Fruit fly (Drosophila melanogaster) whole organism, embryonic: ENCODE results near the gene CG4465.

Experiments used
- Aef1 ChIP-seq: fragments of 200-800 bp; sonication (Bioruptor generic); IDR thresholded peaks from 3 replicates; pipeline ENCODE4 v1.3.6; 2022; ENCODE audit warnings: missing biosample characterization, missing genetic modification characterization
- Atf6 ChIP-seq: fragments of 200-800 bp; sonication (Bioruptor generic); IDR thresholded peaks from 2 replicates; pipeline ENCODE4 v1.3.6; 2022; ENCODE audit warnings: missing biosample characterization, missing genetic modification characterization
- Blimp-1 ChIP-seq: fragments of 200-800 bp; sonication (Bioruptor generic); optimal IDR thresholded peaks from 3 replicates; lab custom pipeline; 2018; ENCODE audit warnings: missing biosample characterization, missing genetic modification characterization, mild to moderate bottlenecking, moderate library complexity, missing genetic modification reagents
- CG10431 ChIP-seq: fragments of 200-800 bp; sonication (Bioruptor generic); optimal IDR thresholded peaks from 3 replicates; lab custom pipeline; 2018; ENCODE audit warnings: missing biosample characterization, mild to moderate bottlenecking, missing genetic modification characterization
- CG10654 ChIP-seq: fragments of 200-800 bp; sonication (Bioruptor generic); optimal IDR thresholded peaks from 2 replicates; lab custom pipeline; 2016; ENCODE audit warnings: missing biosample characterization, missing genetic modification characterization
- CG10979 ChIP-seq: fragments of 200-800 bp; sonication (Bioruptor generic); optimal IDR thresholded peaks from 2 replicates; lab custom pipeline; 2018; ENCODE audit warnings: missing biosample characterization, mild to moderate bottlenecking, missing genetic modification characterization, moderate library complexity
- CG12155 ChIP-seq: fragments of 200-800 bp; sonication (Bioruptor generic); optimal IDR thresholded peaks from 3 replicates; lab custom pipeline; 2016; ENCODE audit warnings: missing biosample characterization, missing genetic modification characterization
- CG1233 ChIP-seq: fragments of 200-800 bp; sonication (Bioruptor generic); optimal IDR thresholded peaks from 4 replicates; lab custom pipeline; 2018; ENCODE audit warnings: missing biosample characterization, mild to moderate bottlenecking, missing genetic modification characterization
- CG12769 ChIP-seq: fragments of 200-800 bp; sonication (Bioruptor generic); optimal IDR thresholded peaks from 2 replicates; lab custom pipeline; 2019; ENCODE audit warnings: missing biosample characterization, mild to moderate bottlenecking, missing genetic modification characterization, moderate library complexity
- CG14965 ChIP-seq: fragments of 200-800 bp; sonication (Bioruptor generic); optimal IDR thresholded peaks from 2 replicates; lab custom pipeline; 2016; ENCODE audit warnings: missing biosample characterization, missing genetic modification characterization, borderline replicate concordance
- CG15011 ChIP-seq: fragments of 200-800 bp; sonication (Bioruptor generic); optimal IDR thresholded peaks from 3 replicates; lab custom pipeline; 2018; ENCODE audit warnings: missing biosample characterization, mild to moderate bottlenecking, missing genetic modification characterization
- CG16815 ChIP-seq: fragments of 200-800 bp; sonication (Bioruptor generic); optimal IDR thresholded peaks from 3 replicates; lab custom pipeline; 2017; ENCODE audit warnings: missing biosample characterization, mild to moderate bottlenecking, missing genetic modification characterization
- CG2889 ChIP-seq: fragments of 200-800 bp; sonication (Bioruptor generic); IDR thresholded peaks from 3 replicates; pipeline ENCODE4 v1.3.6; 2022; ENCODE audit warnings: missing biosample characterization, missing genetic modification characterization
- CG30403 ChIP-seq: fragments of 200-800 bp; sonication (Bioruptor generic); optimal IDR thresholded peaks from 3 replicates; lab custom pipeline; 2016; ENCODE audit warnings: missing biosample characterization, missing genetic modification characterization
- CG31388 ChIP-seq: fragments of 200-800 bp; sonication (Bioruptor generic); optimal IDR thresholded peaks from 2 replicates; lab custom pipeline; 2016; ENCODE audit warnings: missing biosample characterization, missing genetic modification characterization
- CG31441 ChIP-seq: fragments of 200-800 bp; sonication (Bioruptor generic); IDR thresholded peaks from 2 replicates; pipeline ENCODE4 v1.3.6; 2022; ENCODE audit warnings: missing biosample characterization, missing genetic modification characterization
- CG33557 ChIP-seq: fragments of 200-800 bp; sonication (Bioruptor generic); optimal IDR thresholded peaks from 2 replicates; lab custom pipeline; 2019; ENCODE audit warnings: missing biosample characterization, mild to moderate bottlenecking, missing genetic modification characterization, moderate library complexity
- CG3407 ChIP-seq: fragments of 200-800 bp; sonication (Bioruptor generic); optimal IDR thresholded peaks from 2 replicates; lab custom pipeline; 2018; ENCODE audit warnings: missing biosample characterization, mild to moderate bottlenecking, missing genetic modification characterization
- CG3847 ChIP-seq: fragments of 200-800 bp; sonication (Bioruptor generic); IDR thresholded peaks from 2 replicates; pipeline ENCODE4 v1.3.6; 2022; ENCODE audit warnings: missing biosample characterization, missing genetic modification characterization
- CG4854 ChIP-seq: fragments of 200-800 bp; sonication (Bioruptor generic); optimal IDR thresholded peaks from 2 replicates; lab custom pipeline; 2016; ENCODE audit warnings: missing biosample characterization, missing genetic modification characterization, inconsistent platforms
- CG7839 ChIP-seq: fragments of 200-800 bp; sonication (Bioruptor generic); optimal IDR thresholded peaks from 3 replicates; lab custom pipeline; 2018; ENCODE audit warnings: missing biosample characterization, mild to moderate bottlenecking, missing genetic modification characterization, moderate library complexity
- ERR ChIP-seq: fragments of 200-800 bp; sonication (Bioruptor generic); optimal IDR thresholded peaks from 2 replicates; lab custom pipeline; 2016; ENCODE audit warnings: missing biosample characterization, missing genetic modification characterization
- Fer1 ChIP-seq: fragments of 200-800 bp; sonication (Bioruptor generic); optimal IDR thresholded peaks from 2 replicates; lab custom pipeline; 2017; ENCODE audit warnings: missing biosample characterization, mild to moderate bottlenecking, missing genetic modification characterization
- Mad ChIP-seq: fragments of 200-800 bp; sonication (Bioruptor generic); optimal IDR thresholded peaks from 2 replicates; lab custom pipeline; 2016; ENCODE audit warnings: missing biosample characterization, missing genetic modification characterization
- PHDP ChIP-seq: fragments of 200-800 bp; sonication (Bioruptor generic); optimal IDR thresholded peaks from 3 replicates; lab custom pipeline; 2018; ENCODE audit warnings: missing biosample characterization, mild to moderate bottlenecking, missing genetic modification characterization, moderate library complexity
- Side ChIP-seq: fragments of 200-800 bp; sonication (Bioruptor generic); optimal IDR thresholded peaks from 2 replicates; lab custom pipeline; 2016; ENCODE audit warnings: missing biosample characterization, missing genetic modification characterization
- Stat92E ChIP-seq, 3 experiments: fragments of >200 bp in 2 of 3; fragments of 200-800 bp in 1 of 3; sonication (Bioruptor generic) in 1 of 3; optimal IDR thresholded peaks; 2 replicates each; lab custom pipeline; 2017 to 2019; ENCODE audit warnings: missing biosample characterization in 3 of 3, missing genetic modification characterization in 3 of 3, mild to moderate bottlenecking in 1 of 3, moderate library complexity in 1 of 3
- Tbp ChIP-seq: fragments of >200 bp; optimal IDR thresholded peaks from 2 replicates; lab custom pipeline; 2018; ENCODE audit warnings: missing biosample characterization, missing genetic modification characterization
- Usf ChIP-seq: fragments of 200-800 bp; sonication (Bioruptor generic); optimal IDR thresholded peaks from 2 replicates; lab custom pipeline; 2017; ENCODE audit warnings: missing genotype, missing biosample characterization, missing genetic modification characterization
- Vsx1 ChIP-seq: fragments of 200-800 bp; sonication (Bioruptor generic); optimal IDR thresholded peaks from 2 replicates; lab custom pipeline; 2017; ENCODE audit warnings: missing biosample characterization, mild to moderate bottlenecking, missing genetic modification characterization, missing genetic modification reagents
- al ChIP-seq: fragments of 200-800 bp; sonication (Bioruptor generic); IDR thresholded peaks from 2 replicates; pipeline ENCODE4 v1.3.6; 2022; ENCODE audit warnings: missing biosample characterization, missing genetic modification characterization
- br ChIP-seq: fragments of >200 bp; optimal IDR thresholded peaks from 2 replicates; lab custom pipeline; 2017
- btn ChIP-seq: fragments of 200-800 bp; sonication (Bioruptor generic); optimal IDR thresholded peaks from 2 replicates; lab custom pipeline; 2016; ENCODE audit warnings: missing biosample characterization, missing genetic modification characterization
- crp ChIP-seq, 2 experiments: fragments of 200-800 bp; sonication (Bioruptor generic); optimal IDR thresholded peaks; 2 replicates in 1 of 2; 3 replicates in 1 of 2; lab custom pipeline; 2017; ENCODE audit warnings: missing biosample characterization in 2 of 2, missing genetic modification characterization in 2 of 2, mild to moderate bottlenecking in 1 of 2, moderate library complexity in 1 of 2
- danr ChIP-seq: fragments of 200-800 bp; sonication (Bioruptor generic); IDR thresholded peaks from 2 replicates; pipeline ENCODE4 v1.3.6; 2022; ENCODE audit warnings: missing biosample characterization, missing genetic modification characterization
- dimm ChIP-seq: fragments of 200-800 bp; sonication (Bioruptor generic); IDR thresholded peaks from 2 replicates; pipeline ENCODE4 v1.3.6; 2022; ENCODE audit warnings: missing biosample characterization, missing genetic modification characterization
- dmrt99B ChIP-seq: fragments of 200-800 bp; sonication (Bioruptor generic); optimal IDR thresholded peaks from 2 replicates; lab custom pipeline; 2018; ENCODE audit warnings: missing biosample characterization, mild to moderate bottlenecking, missing genetic modification characterization, moderate library complexity
- gro ChIP-seq: fragments of 200-800 bp; sonication (Bioruptor generic); optimal IDR thresholded peaks from 2 replicates; lab custom pipeline; 2016; ENCODE audit warnings: missing biosample characterization, missing genetic modification characterization
- luna ChIP-seq: fragments of 200-800 bp; sonication (Bioruptor generic); optimal IDR thresholded peaks from 2 replicates; lab custom pipeline; 2016; ENCODE audit warnings: missing biosample characterization, missing genetic modification characterization
- mld ChIP-seq: fragments of 200-800 bp; sonication (Bioruptor generic); IDR thresholded peaks from 3 replicates; pipeline ENCODE4 v1.3.6; 2022; ENCODE audit warnings: missing biosample characterization, missing genetic modification characterization; ENCODE audit not compliant: partially characterized antibody
- nerfin-1 ChIP-seq: fragments of 200-800 bp; sonication (Bioruptor generic); optimal IDR thresholded peaks from 3 replicates; lab custom pipeline; 2019; ENCODE audit warnings: missing biosample characterization, mild to moderate bottlenecking, missing genetic modification characterization, moderate library complexity
- pan ChIP-seq, 4 experiments: fragments of >200 bp in 3 of 4; fragments of 200-800 bp in 1 of 4; sonication (Bioruptor generic) in 1 of 4; optimal IDR thresholded peaks in 3 of 4; IDR thresholded peaks in 1 of 4; 2 replicates each; pipeline versions ENCODE4 v1.3.6 to Lab custom; 2017 to 2022; ENCODE audit warnings: missing biosample characterization in 2 of 4, missing genetic modification characterization in 2 of 4, mixed read lengths in 1 of 4
- sens ChIP-seq: fragments of 200-800 bp; sonication (Bioruptor generic); peaks from one replicate; lab custom pipeline; 2016; ENCODE audit warnings: missing biosample characterization, missing genetic modification characterization
- sob ChIP-seq: fragments of 200-800 bp; sonication (Bioruptor generic); IDR thresholded peaks from 2 replicates; pipeline ENCODE4 v1.3.6; 2022; ENCODE audit warnings: missing biosample characterization, missing genetic modification characterization
- stc ChIP-seq: fragments of 200-800 bp; sonication (Bioruptor generic); IDR thresholded peaks from 2 replicates; pipeline ENCODE4 v1.3.6; 2022; ENCODE audit warnings: missing biosample characterization, missing genetic modification characterization
- stwl ChIP-seq: fragments of 200-800 bp; sonication (Bioruptor generic); optimal IDR thresholded peaks from 3 replicates; lab custom pipeline; 2018; ENCODE audit warnings: missing biosample characterization, mild to moderate bottlenecking, missing genetic modification characterization, moderate library complexity
- tna ChIP-seq: fragments of 200-800 bp; sonication (Bioruptor generic); IDR thresholded peaks from 2 replicates; pipeline ENCODE4 v1.3.6; 2022; ENCODE audit warnings: missing biosample characterization, missing genetic modification characterization; ENCODE audit not compliant: partially characterized antibody
- unpg ChIP-seq: fragments of 200-800 bp; sonication (Bioruptor generic); optimal IDR thresholded peaks from 3 replicates; lab custom pipeline; 2018; ENCODE audit warnings: missing biosample characterization, mild to moderate bottlenecking, missing genetic modification characterization, moderate library complexity

Gene CG4465

DNA sequence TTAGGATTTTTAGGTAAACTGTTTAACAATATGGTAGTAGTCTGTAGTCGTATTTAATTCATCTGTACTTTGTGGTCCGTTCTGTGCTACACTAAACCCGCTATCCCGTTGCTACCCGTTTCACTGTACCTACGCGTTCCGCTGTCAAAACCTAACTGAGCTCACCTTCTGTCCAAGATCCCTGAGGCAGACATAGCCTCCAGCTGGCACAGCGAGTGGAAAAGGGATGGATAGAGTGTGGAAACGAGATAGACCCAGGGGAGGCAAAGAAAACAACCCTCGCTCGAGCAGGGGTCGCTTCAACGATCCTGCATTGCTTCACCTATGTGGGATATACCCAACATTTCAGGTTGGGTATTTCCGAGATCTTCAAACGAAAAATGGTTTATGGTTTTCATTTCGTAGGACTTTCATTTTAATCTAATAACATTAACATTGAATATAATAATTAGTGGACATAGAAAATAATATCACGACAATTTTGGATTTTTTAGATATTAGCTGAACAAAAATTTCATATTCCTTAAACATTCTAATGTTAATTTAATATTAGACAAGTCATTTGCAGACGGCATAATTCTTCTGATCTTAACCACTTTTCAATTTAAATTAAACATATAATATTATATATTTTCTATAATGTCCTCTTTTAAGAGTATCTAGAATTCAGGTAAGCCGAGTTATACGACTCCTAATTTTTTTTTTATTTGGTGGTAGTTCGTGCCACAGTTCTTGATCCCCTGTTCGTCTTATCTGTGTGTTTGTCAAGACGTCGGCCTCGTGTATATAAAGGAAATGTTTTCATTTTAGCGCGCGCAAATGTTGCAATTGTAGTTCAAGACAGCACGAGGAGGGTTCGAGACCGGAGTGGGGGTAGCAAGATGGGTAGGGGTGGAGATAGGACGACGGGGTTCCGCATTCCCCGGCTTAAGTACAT, 17.5 kb upstream of the CG4465 start, which contains the start of gene mira (continued):
- TF ChIP-seq mld (GFP tag; lab: Robert Waterston, UW) = no peak
- no peak for TF ChIP-seq Tbp (GFP tag; lab: Kevin White, UChicago)
- no peak for TF ChIP-seq br (lab: Kevin White, UChicago)
- no peak for TF ChIP-seq CG7839 (tag; lab: Kevin White, UChicago)
- TF ChIP-seq stc (GFP tag; lab: Robert Waterston, UW) = no peak
- TF ChIP-seq nerfin-1 (tag; lab: Kevin White, UChicago) = peak; percentile 22
- no peak for TF ChIP-seq CG14965 (GFP tag; lab: Kevin White, UChicago)
- TF ChIP-seq CG15011 (GFP tag; lab: Kevin White, UChicago) = no peak
- no peak for TF ChIP-seq Vsx1
- no peak for TF ChIP-seq CG12155 (GFP tag; lab: Kevin White, UChicago)
- no peak for TF ChIP-seq sens (GFP tag; lab: Kevin White, UChicago)
- no peak for TF ChIP-seq Stat92E (GFP tag; optimal IDR thresholded peaks at IDR 0.05; lab: Kevin White, UChicago)
- TF ChIP-seq unpg (GFP tag; lab: Kevin White, UChicago) = no peak
- no peak for TF ChIP-seq Mad (GFP tag; lab: Kevin White, UChicago)
- TF ChIP-seq luna = no peak
- no peak for TF ChIP-seq CG10654 (GFP tag; lab: Kevin White, UChicago)
- TF ChIP-seq CG16815 = peak; percentile 38
- TF ChIP-seq CG31388 = no peak
- peak; percentile 5 for TF ChIP-seq Usf (GFP tag; lab: Kevin White, UChicago)
- TF ChIP-seq dmrt99B (tag; lab: Kevin White, UChicago) = no peak
- TF ChIP-seq pan (optimal IDR thresholded peaks at IDR 0.05; lab: Kevin White, UChicago) = no peak
- TF ChIP-seq pan (GFP tag; optimal IDR thresholded peaks at IDR 0.05 in 1 of 2, IDR thresholded peaks at IDR 0.05 in 1 of 2) = no peak
- no peak for TF ChIP-seq Fer1 (GFP tag; lab: Kevin White, UChicago)
- no peak for TF ChIP-seq CG10431 (GFP tag; lab: Kevin White, UChicago)
- TF ChIP-seq Side = no peak
- no peak for TF ChIP-seq Atf6 (GFP tag; lab: Robert Waterston, UW)
- TF ChIP-seq PHDP (tag; lab: Kevin White, UChicago) = no peak
- TF ChIP-seq btn (GFP tag; lab: Kevin White, UChicago) = no peak
- TF ChIP-seq CG31441 (GFP tag; lab: Robert Waterston, UW) = 0 out of 2 replicates have a peak, but pooled peaks have one; percentile 28
- TF ChIP-seq CG3847 (GFP tag; lab: Robert Waterston, UW) = no peak
- no peak for TF ChIP-seq sob (GFP tag; lab: Robert Waterston, UW)
- no peak for TF ChIP-seq danr (GFP tag; lab: Robert Waterston, UW)
- peak; percentile 39 for TF ChIP-seq CG10979
- no peak for TF ChIP-seq Aef1 (GFP tag; lab: Robert Waterston, UW)
- no peak for TF ChIP-seq CG3407 (GFP tag; lab: Kevin White, UChicago)
- no peak for TF ChIP-seq CG2889
- TF ChIP-seq Blimp-1 (GFP tag; lab: Kevin White, UChicago) = no peak
- TF ChIP-seq al (GFP tag; lab: Robert Waterston, UW) = no peak
- TF ChIP-seq dimm (GFP tag; lab: Robert Waterston, UW) = no peak
- no peak for TF ChIP-seq tna (GFP tag; lab: Robert Waterston, UW)
- TF ChIP-seq CG1233 (GFP tag; lab: Kevin White, UChicago) = no peak
- TF ChIP-seq CG4854 (GFP tag; lab: Kevin White, UChicago) = no peak
- TF ChIP-seq ERR (GFP tag; lab: Kevin White, UChicago) = no peak
- TF ChIP-seq gro = no peak
- no peak for TF ChIP-seq crp (GFP tag; optimal IDR thresholded peaks at IDR 0.05; lab: Kevin White, UChicago)
- no peak for TF ChIP-seq CG12769 (tag; lab: Kevin White, UChicago)
- TF ChIP-seq CG33557 (GFP tag; lab: Kevin White, UChicago) = peak; percentile 41
- no peak for TF ChIP-seq CG30403 (GFP tag; lab: Kevin White, UChicago)
- no peak for TF ChIP-seq stwl (tag; lab: Kevin White, UChicago)
